Fruit fly (Drosophila melanogaster) whole organism, embryonic: ENCODE results near the gene CG11085.

ENCODE experiments used
- Atf3 ChIP-seq: fragments of 200-800 bp; sonication (Bioruptor generic); optimal IDR thresholded peaks from 3 replicates; lab custom pipeline; 2016; ENCODE audit warnings: missing biosample characterization, missing genetic modification characterization
- CG10431 ChIP-seq: fragments of 200-800 bp; sonication (Bioruptor generic); optimal IDR thresholded peaks from 3 replicates; lab custom pipeline; 2018; ENCODE audit warnings: missing biosample characterization, mild to moderate bottlenecking, missing genetic modification characterization
- CG10959 ChIP-seq: fragments of 200-800 bp; sonication (Bioruptor generic); IDR thresholded peaks from 2 replicates; pipeline ENCODE4 v1.3.6; 2022; ENCODE audit warnings: missing biosample characterization, missing genetic modification characterization
- CG12769 ChIP-seq: fragments of 200-800 bp; sonication (Bioruptor generic); optimal IDR thresholded peaks from 2 replicates; lab custom pipeline; 2019; ENCODE audit warnings: missing biosample characterization, mild to moderate bottlenecking, missing genetic modification characterization, moderate library complexity
- CG1529 ChIP-seq: fragments of 200-800 bp; sonication (Bioruptor generic); optimal IDR thresholded peaks from 3 replicates; lab custom pipeline; 2018; ENCODE audit warnings: missing biosample characterization, missing genetic modification characterization
- CG16779 ChIP-seq: fragments of 200-800 bp; sonication (Bioruptor generic); IDR thresholded peaks from 2 replicates; pipeline ENCODE4 v1.3.6; 2022; ENCODE audit warnings: missing biosample characterization, missing genetic modification characterization
- CG17186 ChIP-seq: fragments of 200-800 bp; sonication (Bioruptor generic); optimal IDR thresholded peaks from 3 replicates; lab custom pipeline; 2017; ENCODE audit warnings: missing biosample characterization, missing genetic modification reagents, missing genetic modification characterization
- CG2712 ChIP-seq: fragments of 200-800 bp; optimal IDR thresholded peaks from 3 replicates; lab custom pipeline; 2019; ENCODE audit warnings: missing biosample characterization, mild to moderate bottlenecking, missing genetic modification characterization, moderate library complexity
- CG2875 ChIP-seq: fragments of 200-800 bp; sonication (Bioruptor generic); optimal IDR thresholded peaks from 2 replicates; lab custom pipeline; 2017; ENCODE audit warnings: missing biosample characterization, mild to moderate bottlenecking, missing genetic modification characterization, missing genetic modification reagents
- CG31441 ChIP-seq: fragments of 200-800 bp; sonication (Bioruptor generic); IDR thresholded peaks from 2 replicates; pipeline ENCODE4 v1.3.6; 2022; ENCODE audit warnings: missing biosample characterization, missing genetic modification characterization
- CG4617 ChIP-seq: fragments of 200-800 bp; sonication (Bioruptor generic); optimal IDR thresholded peaks from 3 replicates; lab custom pipeline; 2016; ENCODE audit warnings: missing biosample characterization, missing genetic modification characterization, borderline replicate concordance
- CG5245 ChIP-seq: fragments of 200-800 bp; sonication (Bioruptor generic); optimal IDR thresholded peaks from 3 replicates; lab custom pipeline; 2016; ENCODE audit warnings: missing biosample characterization, missing genetic modification characterization
- CG6765 ChIP-seq: fragments of 200-800 bp; sonication (Bioruptor generic); optimal IDR thresholded peaks from 3 replicates; lab custom pipeline; 2017; ENCODE audit warnings: missing biosample characterization, mild to moderate bottlenecking, missing genetic modification characterization
- CG6813 ChIP-seq: fragments of 200-800 bp; sonication (Bioruptor generic); optimal IDR thresholded peaks from 2 replicates; lab custom pipeline; 2017; ENCODE audit warnings: missing biosample characterization, missing genetic modification characterization, mild to moderate bottlenecking, moderate library complexity, missing genetic modification reagents
- CG8359 ChIP-seq: fragments of 200-800 bp; sonication (Bioruptor generic); optimal IDR thresholded peaks from 2 replicates; lab custom pipeline; 2017; ENCODE audit warnings: missing biosample characterization, mild to moderate bottlenecking, missing genetic modification characterization, borderline replicate concordance
- Dek ChIP-seq: fragments of 200-800 bp; sonication (Bioruptor generic); optimal IDR thresholded peaks from 3 replicates; lab custom pipeline; 2019; ENCODE audit warnings: missing biosample characterization, mild to moderate bottlenecking, missing genetic modification characterization, moderate library complexity
- Dip3 ChIP-seq: fragments of 200-800 bp; sonication (Bioruptor generic); optimal IDR thresholded peaks from 3 replicates; lab custom pipeline; 2016; ENCODE audit warnings: missing biosample characterization, missing genetic modification characterization
- Dll ChIP-seq: fragments of 200-800 bp; sonication (Bioruptor generic); IDR thresholded peaks from 4 replicates; pipeline ENCODE4 v1.3.6; 2022; ENCODE audit warnings: missing biosample characterization, missing genetic modification characterization; ENCODE audit not compliant: partially characterized antibody
- GATAe ChIP-seq: fragments of 200-800 bp; sonication (Bioruptor generic); conservative IDR thresholded peaks from 2 replicates; pipeline ENCODE4 v1.3.6; 2022; ENCODE audit warnings: missing biosample characterization, missing genetic modification characterization
- Gsc ChIP-seq: fragments of 200-800 bp; sonication (Bioruptor generic); IDR thresholded peaks from 2 replicates; pipeline ENCODE4 v1.3.6; 2022; ENCODE audit warnings: missing biosample characterization, missing genetic modification characterization
- Med ChIP-seq: fragments of 200-800 bp; sonication (Bioruptor generic); peaks from one replicate; lab custom pipeline; 2016; ENCODE audit warnings: missing biosample characterization, missing genetic modification characterization, mild to moderate bottlenecking, inconsistent platforms, moderate library complexity
- Myb ChIP-seq: fragments of 200-800 bp; sonication (Bioruptor generic); optimal IDR thresholded peaks from 2 replicates; lab custom pipeline; 2016; ENCODE audit warnings: missing biosample characterization, missing genetic modification characterization
- Ptx1 ChIP-seq: fragments of 200-800 bp; sonication (Bioruptor generic); IDR thresholded peaks from 2 replicates; pipeline ENCODE4 v1.3.6; 2022; ENCODE audit warnings: missing biosample characterization, missing genetic modification characterization
- Sry-β ChIP-seq: fragments of 200-800 bp; sonication (Bioruptor generic); optimal IDR thresholded peaks from 2 replicates; lab custom pipeline; 2018; ENCODE audit warnings: missing biosample characterization, mild to moderate bottlenecking, missing genetic modification characterization, moderate library complexity
- Xrp1 ChIP-seq: fragments of 200-800 bp; sonication (Bioruptor generic); IDR thresholded peaks from 2 replicates; pipeline ENCODE4 v1.3.6; 2022; ENCODE audit warnings: missing biosample characterization, missing genetic modification characterization
- chm ChIP-seq: fragments of 200-800 bp; sonication (Bioruptor generic); IDR thresholded peaks from 2 replicates; pipeline ENCODE4 v1.3.6; 2022; ENCODE audit warnings: missing biosample characterization, missing genetic modification characterization
- ci ChIP-seq: fragments of 200-800 bp; sonication (Bioruptor generic); IDR thresholded peaks from 3 replicates; pipeline ENCODE4 v1.3.6; 2022; ENCODE audit warnings: missing biosample characterization, missing genetic modification characterization
- crp ChIP-seq, 2 experiments: fragments of 200-800 bp; sonication (Bioruptor generic); optimal IDR thresholded peaks; 2 replicates in 1 of 2; 3 replicates in 1 of 2; lab custom pipeline; 2017; ENCODE audit warnings: missing biosample characterization in 2 of 2, missing genetic modification characterization in 2 of 2, mild to moderate bottlenecking in 1 of 2, moderate library complexity in 1 of 2
- cwo ChIP-seq: fragments of 200-800 bp; sonication (Bioruptor generic); optimal IDR thresholded peaks from 3 replicates; lab custom pipeline; 2017; ENCODE audit warnings: missing biosample characterization, missing genetic modification characterization, mild to moderate bottlenecking, moderate library complexity, missing genetic modification reagents
- disco-r ChIP-seq: fragments of 200-800 bp; sonication (Bioruptor generic); optimal IDR thresholded peaks from 2 replicates; lab custom pipeline; 2016; ENCODE audit warnings: missing biosample characterization, missing genetic modification characterization
- exex ChIP-seq: fragments of 200-800 bp; sonication (Bioruptor generic); optimal IDR thresholded peaks from 4 replicates; lab custom pipeline; 2018; ENCODE audit warnings: missing biosample characterization, mild to moderate bottlenecking, missing genetic modification characterization, moderate library complexity
- fd102C ChIP-seq: fragments of 200-800 bp; sonication (Bioruptor generic); optimal IDR thresholded peaks from 2 replicates; lab custom pipeline; 2018; ENCODE audit warnings: missing biosample characterization, mild to moderate bottlenecking, missing genetic modification characterization, moderate library complexity
- gem ChIP-seq: fragments of 200-800 bp; sonication (Bioruptor generic); optimal IDR thresholded peaks from 2 replicates; lab custom pipeline; 2019; ENCODE audit warnings: missing biosample characterization, mild to moderate bottlenecking, missing genetic modification characterization, moderate library complexity
- grn ChIP-seq: fragments of 200-800 bp; sonication (Bioruptor generic); optimal IDR thresholded peaks from 3 replicates; lab custom pipeline; 2017; ENCODE audit warnings: missing biosample characterization, missing genetic modification characterization
- ham ChIP-seq: fragments of 200-800 bp; sonication (Bioruptor generic); IDR thresholded peaks from 2 replicates; pipeline ENCODE4 v1.3.6; 2022; ENCODE audit warnings: missing biosample characterization, missing genetic modification characterization
- her ChIP-seq: fragments of 200-800 bp; sonication (Bioruptor generic); optimal IDR thresholded peaks from 2 replicates; lab custom pipeline; 2016; ENCODE audit warnings: missing biosample characterization, missing genetic modification characterization
- kay ChIP-seq: fragments of 200-800 bp; sonication (Bioruptor generic); optimal IDR thresholded peaks from 2 replicates; lab custom pipeline; 2016; ENCODE audit warnings: missing biosample characterization, missing genetic modification characterization
- mirr ChIP-seq: fragments of 200-800 bp; sonication (Bioruptor generic); optimal IDR thresholded peaks from 3 replicates; lab custom pipeline; 2018; ENCODE audit warnings: missing biosample characterization, mild to moderate bottlenecking, missing genetic modification characterization
- mld ChIP-seq: fragments of 200-800 bp; sonication (Bioruptor generic); IDR thresholded peaks from 3 replicates; pipeline ENCODE4 v1.3.6; 2022; ENCODE audit warnings: missing biosample characterization, missing genetic modification characterization; ENCODE audit not compliant: partially characterized antibody
- phol ChIP-seq: fragments of 200-800 bp; sonication (Bioruptor generic); optimal IDR thresholded peaks from 3 replicates; lab custom pipeline; 2018; ENCODE audit warnings: missing biosample characterization, mild to moderate bottlenecking, missing genetic modification characterization, moderate library complexity
- repo ChIP-seq: fragments of 200-800 bp; sonication (Bioruptor generic); optimal IDR thresholded peaks from 2 replicates; lab custom pipeline; 2016; ENCODE audit warnings: missing biosample characterization, missing genetic modification characterization
- rib ChIP-seq: fragments of 200-800 bp; sonication (Bioruptor generic); IDR thresholded peaks from 2 replicates; pipeline ENCODE4 v1.3.6; 2022; ENCODE audit warnings: missing biosample characterization, missing genetic modification characterization
- seq ChIP-seq: fragments of 200-800 bp; sonication (Bioruptor generic); IDR thresholded peaks from 2 replicates; pipeline ENCODE4 v1.3.6; 2022; ENCODE audit warnings: missing biosample characterization, missing genetic modification characterization
- shn ChIP-seq: fragments of 200-800 bp; sonication (Bioruptor generic); optimal IDR thresholded peaks from 3 replicates; lab custom pipeline; 2016; ENCODE audit warnings: missing biosample characterization, missing genetic modification characterization
- slbo ChIP-seq: fragments of 200-800 bp; sonication (Bioruptor generic); IDR thresholded peaks from 2 replicates; pipeline ENCODE4 v1.3.6; 2022; ENCODE audit warnings: missing biosample characterization, missing genetic modification characterization
- sna ChIP-seq: fragments of 200-800 bp; sonication (Bioruptor generic); IDR thresholded peaks from 2 replicates; pipeline ENCODE4 v1.3.6; 2022; ENCODE audit warnings: missing biosample characterization, missing genetic modification characterization; ENCODE audit not compliant: partially characterized antibody
- so ChIP-seq: fragments of 200-800 bp; sonication (Bioruptor generic); IDR thresholded peaks from 3 replicates; pipeline ENCODE4 v1.3.6; 2022; ENCODE audit warnings: missing biosample characterization, missing genetic modification characterization
- sqz ChIP-seq: fragments of 200-800 bp; sonication (Bioruptor generic); optimal IDR thresholded peaks from 3 replicates; lab custom pipeline; 2018; ENCODE audit warnings: missing biosample characterization, mild to moderate bottlenecking, missing genetic modification characterization
- sug ChIP-seq: fragments of 200-800 bp; optimal IDR thresholded peaks from 2 replicates; lab custom pipeline; 2019; ENCODE audit warnings: missing biosample characterization, mild to moderate bottlenecking, missing genetic modification characterization, moderate library complexity
- tap ChIP-seq: fragments of 200-800 bp; optimal IDR thresholded peaks from 3 replicates; lab custom pipeline; 2019; ENCODE audit warnings: missing biosample characterization, mild to moderate bottlenecking, missing genetic modification characterization, moderate library complexity
- vvl ChIP-seq: fragments of 200-800 bp; sonication (Bioruptor generic); IDR thresholded peaks from 2 replicates; pipeline ENCODE4 v1.3.6; 2022; ENCODE audit warnings: missing biosample characterization, missing genetic modification characterization

The CG11085 gene

dm6 chrX:12577722-12578121 is 38.4 kb upstream of the CG11085 start (continued):
- 0 out of 2 replicates have a peak, but pooled peaks have one; percentile 26 for TF ChIP-seq Ptx1 (GFP tag; lab: Robert Waterston, UW)
- peak; percentile 16 for TF ChIP-seq cwo (GFP tag; lab: Kevin White, UChicago)
- no peak for TF ChIP-seq ci (GFP tag; lab: Robert Waterston, UW)
- peak; percentile 63 for TF ChIP-seq mirr (GFP tag; lab: Kevin White, UChicago)
- TF ChIP-seq rib (GFP tag; lab: Robert Waterston, UW), result no peak
- TF ChIP-seq phol, result peak; percentile 6
- no peak for TF ChIP-seq CG6765 (GFP tag; lab: Kevin White, UChicago)
- TF ChIP-seq repo (GFP tag; lab: Kevin White, UChicago), result no peak
- no peak for TF ChIP-seq Sry-β (GFP tag; lab: Kevin White, UChicago)
- TF ChIP-seq crp (GFP tag; optimal IDR thresholded peaks at IDR 0.05; lab: Kevin White, UChicago), result peak in 1 of 2 experiments; percentile 3
- no peak for TF ChIP-seq sqz
- TF ChIP-seq gem (tag; lab: Kevin White, UChicago), result no peak
- TF ChIP-seq Myb, result no peak
- TF ChIP-seq CG6813 (GFP tag; lab: Kevin White, UChicago), result no peak
- no peak for TF ChIP-seq fd102C (GFP tag; lab: Kevin White, UChicago)
- TF ChIP-seq CG4617 (GFP tag; lab: Kevin White, UChicago), result no peak
- peak; percentile 36 for TF ChIP-seq CG12769 (tag; lab: Kevin White, UChicago)
- TF ChIP-seq Dip3 (GFP tag; lab: Kevin White, UChicago), result no peak
- TF ChIP-seq mld (GFP tag; lab: Robert Waterston, UW), result no peak
- no peak for TF ChIP-seq Atf3
- no peak for TF ChIP-seq CG2875 (GFP tag; lab: Kevin White, UChicago)
- no peak for TF ChIP-seq CG10959 (GFP tag; lab: Robert Waterston, UW)
- TF ChIP-seq her (GFP tag; lab: Kevin White, UChicago), result no peak
- TF ChIP-seq GATAe (GFP tag; lab: Robert Waterston, UW), result peak; percentile 92
- no peak for TF ChIP-seq tap
- 0 out of 3 replicates have a peak, but pooled peaks have one; percentile 19 for TF ChIP-seq so (GFP tag; lab: Robert Waterston, UW)
- no peak for TF ChIP-seq kay (GFP tag; lab: Kevin White, UChicago)
- TF ChIP-seq CG31441 (GFP tag; lab: Robert Waterston, UW), result no peak
- TF ChIP-seq Dll (GFP tag; lab: Robert Waterston, UW), result no peak
- no peak for TF ChIP-seq CG1529 (GFP tag; lab: Kevin White, UChicago)
- TF ChIP-seq seq (GFP tag; lab: Robert Waterston, UW), result no peak
- no peak for TF ChIP-seq CG16779 (GFP tag; lab: Robert Waterston, UW)
- TF ChIP-seq Dek, result no peak
- no peak for TF ChIP-seq vvl (GFP tag; lab: Robert Waterston, UW)
- TF ChIP-seq CG10431, result no peak
- TF ChIP-seq Xrp1 (GFP tag; lab: Robert Waterston, UW), result no peak
- TF ChIP-seq Med (GFP tag; lab: Kevin White, UChicago), result peak; percentile 73
- TF ChIP-seq slbo (GFP tag; lab: Robert Waterston, UW), result 0 out of 2 replicates have a peak, but pooled peaks have one; percentile 13
- no peak for TF ChIP-seq ham (GFP tag; lab: Robert Waterston, UW)
- TF ChIP-seq CG2712 (tag; lab: Kevin White, UChicago), result no peak
- no peak for TF ChIP-seq disco-r (GFP tag; lab: Kevin White, UChicago)
- TF ChIP-seq sug, result peak; percentile 81
- no peak for TF ChIP-seq shn (GFP tag; lab: Kevin White, UChicago)
- TF ChIP-seq CG5245, result no peak
- no peak for TF ChIP-seq chm (GFP tag; lab: Robert Waterston, UW)
- TF ChIP-seq CG17186 (GFP tag; lab: Kevin White, UChicago), result no peak
- no peak for TF ChIP-seq Gsc (GFP tag; lab: Robert Waterston, UW)
- TF ChIP-seq grn (GFP tag; lab: Kevin White, UChicago), result peak; percentile 57
- peak; percentile 34 for TF ChIP-seq exex (tag; lab: Kevin White, UChicago)
- no peak for TF ChIP-seq CG8359
- no peak for TF ChIP-seq sna (GFP tag; lab: Robert Waterston, UW)
